Worm (Caenorhabditis elegans) whole organism, L4/young adult: ENCODE results near the gene F14D2.7.

Experiments
- W03F9.2 ChIP-seq: fragments of 150-350 bp; optimal IDR thresholded peaks from 2 replicates; lab custom pipeline; 2014; ENCODE audit warnings: missing biosample characterization, missing genetic modification characterization
- him-1 ChIP-seq: sonication (generic microtip); optimal IDR thresholded peaks from 2 replicates; lab custom pipeline; 2016; ENCODE audit warnings: missing genotype, missing genetic modification reagents, missing genetic modification characterization, missing compliant biosample characterization

DNA sequence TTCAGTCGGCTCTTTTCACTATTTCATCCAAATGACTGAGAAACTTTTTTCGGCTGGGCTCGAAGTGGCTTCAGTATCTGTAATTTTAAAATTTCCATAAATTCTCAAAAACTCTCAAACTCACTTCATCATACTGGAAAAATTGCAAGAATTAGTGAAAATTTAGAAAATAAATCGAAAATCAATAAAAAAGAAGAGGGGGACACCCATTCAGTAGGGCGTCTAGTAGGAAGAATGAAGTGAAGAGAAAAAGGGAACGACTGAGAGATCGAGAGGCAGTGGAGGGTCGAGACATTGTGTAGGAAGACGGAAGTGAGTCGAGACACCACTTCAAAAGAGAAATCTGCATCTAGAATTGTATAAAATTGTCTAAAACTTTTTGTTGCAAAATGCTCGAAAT is 35.4 kb upstream of the F14D2.7 start:
- TF ChIP-seq W03F9.2 (tag; lab: Kevin White, UChicago) (no peak), him-1 (tag; lab: Kevin White, UChicago) (no peak)
